Fruit fly (Drosophila melanogaster): ENCODE results near the gene kirre.

The kirre gene

DNA sequence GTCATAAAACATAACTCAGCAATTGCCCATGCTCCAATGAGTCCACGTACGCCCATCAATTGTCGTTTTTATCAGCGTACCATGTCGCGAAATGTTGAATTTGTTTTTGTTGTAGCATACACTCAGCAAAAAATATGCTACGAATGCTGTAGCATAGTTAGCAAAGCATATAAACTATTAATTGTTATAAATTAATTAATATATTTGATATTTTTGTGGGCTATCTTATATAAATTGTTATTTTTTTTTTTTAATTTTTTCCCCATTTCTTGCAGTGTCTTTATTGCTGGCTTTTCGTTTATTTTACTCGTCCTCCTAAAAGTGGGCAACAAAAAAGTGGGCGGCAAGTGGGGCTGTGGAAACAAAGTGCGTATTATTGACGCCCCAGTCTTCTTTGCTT, 368.7 kb downstream of the kirre start (continued):
- TF ChIP-seq CG11902 (GFP tag; optimal IDR thresholded peaks at IDR 0.05) (no peak), ss (GFP tag; optimal IDR thresholded peaks at IDR 0.05) (peak in 1 of 2 experiments; percentile 38), CG34406 (GFP tag; optimal IDR thresholded peaks at IDR 0.05) (peak; percentile 45), spab (GFP tag; optimal IDR thresholded peaks at IDR 0.05) (no peak), fd59A (GFP tag; optimal IDR thresholded peaks at IDR 0.05) (no peak), CG10669 (GFP tag; optimal IDR thresholded peaks at IDR 0.05) (no peak), Ets21C (GFP tag; optimal IDR thresholded peaks at IDR 0.05) (no peak), CG10631 (GFP tag; optimal IDR thresholded peaks at IDR 0.05) (peak; percentile 50), cyc (GFP tag; optimal IDR thresholded peaks at IDR 0.05) (no peak), topi (GFP tag; optimal IDR thresholded peaks at IDR 0.05) (no peak), CG8632 (GFP tag; optimal IDR thresholded peaks at IDR 0.05) (no peak), vri (GFP tag; optimal IDR thresholded peaks at IDR 0.05) (no peak), CG8119 (GFP tag; IDR thresholded peaks at IDR 0.05) (peak; percentile 78), Blimp-1 (GFP tag; optimal IDR thresholded peaks at IDR 0.05) (no peak), CG6854 (GFP tag; optimal IDR thresholded peaks at IDR 0.05) (no peak), CG9139 (GFP tag; optimal IDR thresholded peaks at IDR 0.05) (no peak), net (GFP tag; optimal IDR thresholded peaks at IDR 0.05) (peak; percentile 3), Sox102F (GFP tag; optimal IDR thresholded peaks at IDR 0.05) (no peak), Eip75B (GFP tag; optimal IDR thresholded peaks at IDR 0.05) (no peak), fkh (GFP tag; optimal IDR thresholded peaks at IDR 0.05) (no peak), CG16779 (tag; optimal IDR thresholded peaks at IDR 0.05) (no peak), Ets96B (tag; optimal IDR thresholded peaks at IDR 0.05) (no peak), dac (GFP tag; optimal IDR thresholded peaks at IDR 0.05) (no peak), lz (GFP tag; optimal IDR thresholded peaks at IDR 0.05) (no peak), achi (GFP tag; optimal IDR thresholded peaks at IDR 0.05) (peak; percentile 57), Lpt (GFP tag; optimal IDR thresholded peaks at IDR 0.05) (peak; percentile 11), Smox (GFP tag; optimal IDR thresholded peaks at IDR 0.05) (no peak), OdsH (GFP tag; optimal IDR thresholded peaks at IDR 0.05) (peak; percentile 60), Hr4 (GFP tag; optimal IDR thresholded peaks at IDR 0.05) (peak; percentile 30), Sox15 (GFP tag; optimal IDR thresholded peaks at IDR 0.05) (no peak), CG31627 (GFP tag; optimal IDR thresholded peaks at IDR 0.05) (no peak), fd85E (GFP tag; optimal IDR thresholded peaks at IDR 0.05) (no peak), Met (GFP tag; optimal IDR thresholded peaks at IDR 0.05) (no peak), CG6163 (GFP tag; IDR thresholded peaks at IDR 0.05) (peak; percentile 37; the same call in 1 of the 3 replicates), Hr39 (GFP tag; optimal IDR thresholded peaks at IDR 0.05) (no peak), CG8319 (GFP tag; optimal IDR thresholded peaks at IDR 0.05) (no peak), CG15336 (GFP tag; IDR thresholded peaks at IDR 0.05) (peak; percentile 70), Gug (GFP tag; IDR thresholded peaks at IDR 0.05) (peak; percentile 63), CG3919 (GFP tag; optimal IDR thresholded peaks at IDR 0.05) (no peak)

DNA sequence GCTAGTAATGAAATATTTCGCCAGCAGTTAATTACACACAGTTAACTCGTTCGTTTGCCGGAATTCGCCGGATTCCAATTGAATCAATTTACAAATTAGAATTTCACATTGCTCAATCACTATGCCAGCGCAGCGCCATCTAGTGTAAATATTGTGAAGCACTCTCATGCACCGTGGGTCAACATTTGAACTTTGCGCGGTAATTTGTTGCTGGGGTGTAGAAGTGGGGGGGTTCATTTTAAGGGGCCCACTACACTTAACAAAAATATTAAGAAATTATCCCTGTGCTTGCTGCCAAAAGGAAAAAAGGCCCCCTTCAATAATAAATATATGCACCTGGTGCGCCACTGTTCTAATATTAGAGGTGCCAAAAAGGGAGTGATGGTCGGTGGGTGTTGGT, 383.4 kb downstream of the kirre start:
- TF ChIP-seq CG10669 (GFP tag; optimal IDR thresholded peaks at IDR 0.05) (no peak), eg (GFP tag; IDR thresholded peaks at IDR 0.05) (0 out of 3 replicates have a peak, but pooled peaks have one; percentile 8)

DNA sequence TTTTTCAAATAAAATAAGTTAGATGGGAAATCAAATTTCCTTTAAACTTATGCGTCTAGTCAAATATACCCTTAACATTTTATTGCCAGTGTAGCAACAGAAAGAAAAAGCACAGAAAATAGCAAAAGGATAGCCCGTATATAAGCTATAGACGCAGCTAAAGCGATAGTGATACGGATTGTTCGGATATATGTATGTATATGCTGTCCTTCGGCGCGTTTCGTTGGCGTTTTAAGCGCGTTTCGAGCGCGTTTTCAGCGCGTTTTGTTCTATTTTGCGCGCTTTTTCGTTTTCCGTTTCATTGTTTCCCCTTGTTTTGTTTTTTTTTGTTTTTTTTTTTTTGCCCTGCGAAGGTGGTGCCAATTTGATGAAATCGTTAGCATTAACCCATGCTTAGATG, 387.4 kb downstream of the kirre start:
- TF ChIP-seq CG16779 (tag; optimal IDR thresholded peaks at IDR 0.05) (no peak), CG8632 (GFP tag; optimal IDR thresholded peaks at IDR 0.05) (no peak), CG8119 (GFP tag; IDR thresholded peaks at IDR 0.05) (no peak), fd59A (GFP tag; optimal IDR thresholded peaks at IDR 0.05) (no peak), CG4318 (GFP tag; optimal IDR thresholded peaks at IDR 0.05) (no peak), ss (GFP tag; optimal IDR thresholded peaks at IDR 0.05) (no peak), CG31627 (GFP tag; optimal IDR thresholded peaks at IDR 0.05) (no peak), Blimp-1 (GFP tag; optimal IDR thresholded peaks at IDR 0.05) (no peak), fkh (GFP tag; optimal IDR thresholded peaks at IDR 0.05) (no peak), CG7368 (GFP tag; optimal IDR thresholded peaks at IDR 0.05) (no peak), CG10669 (GFP tag; optimal IDR thresholded peaks at IDR 0.05) (no peak), dac (GFP tag; optimal IDR thresholded peaks at IDR 0.05) (no peak), topi (GFP tag; optimal IDR thresholded peaks at IDR 0.05) (no peak), svp (GFP tag) (no peak), vri (GFP tag; optimal IDR thresholded peaks at IDR 0.05) (no peak), esn (GFP tag; optimal IDR thresholded peaks at IDR 0.05) (no peak), Ets96B (tag; optimal IDR thresholded peaks at IDR 0.05) (no peak), spab (GFP tag; optimal IDR thresholded peaks at IDR 0.05) (no peak), net (GFP tag; optimal IDR thresholded peaks at IDR 0.05) (no peak), Lpt (GFP tag; optimal IDR thresholded peaks at IDR 0.05) (no peak)

All from whole organism, prepupa.